Fruit fly (Drosophila melanogaster) whole organism, embryonic: ENCODE measurements around the gene Mco4.

Experiments used
- B-H1 ChIP-seq: fragments of 200-800 bp; sonication (Bioruptor generic); IDR thresholded peaks from 3 replicates; pipeline ENCODE4 v1.3.6; 2022; ENCODE audit warnings: missing biosample characterization, missing genetic modification characterization
- CG10267 ChIP-seq: fragments of 200-800 bp; sonication (Bioruptor generic); optimal IDR thresholded peaks from 2 replicates; lab custom pipeline; 2018; ENCODE audit warnings: missing biosample characterization, mild to moderate bottlenecking, missing genetic modification characterization, moderate library complexity
- CG10543 ChIP-seq: fragments of 200-800 bp; sonication (Bioruptor generic); optimal IDR thresholded peaks from 3 replicates; lab custom pipeline; 2017; ENCODE audit warnings: missing biosample characterization, mild to moderate bottlenecking, missing genetic modification characterization, moderate library complexity
- CG10654 ChIP-seq: fragments of 200-800 bp; sonication (Bioruptor generic); optimal IDR thresholded peaks from 2 replicates; lab custom pipeline; 2016; ENCODE audit warnings: missing biosample characterization, missing genetic modification characterization
- CG10979 ChIP-seq: fragments of 200-800 bp; sonication (Bioruptor generic); optimal IDR thresholded peaks from 2 replicates; lab custom pipeline; 2018; ENCODE audit warnings: missing biosample characterization, mild to moderate bottlenecking, missing genetic modification characterization, moderate library complexity
- CG12071 ChIP-seq: fragments of 200-800 bp; sonication (Bioruptor generic); optimal IDR thresholded peaks from 3 replicates; lab custom pipeline; 2018; ENCODE audit warnings: missing biosample characterization, mild to moderate bottlenecking, missing genetic modification characterization
- CG12659 ChIP-seq: fragments of 200-800 bp; sonication (Bioruptor generic); optimal IDR thresholded peaks from 3 replicates; lab custom pipeline; 2017; ENCODE audit warnings: mild to moderate bottlenecking, missing biosample characterization, missing genetic modification reagents, missing genetic modification characterization
- CG12769 ChIP-seq: fragments of 200-800 bp; sonication (Bioruptor generic); optimal IDR thresholded peaks from 2 replicates; lab custom pipeline; 2019; ENCODE audit warnings: missing biosample characterization, mild to moderate bottlenecking, missing genetic modification characterization, moderate library complexity
- CG13287 ChIP-seq: fragments of 200-800 bp; sonication (Bioruptor generic); IDR thresholded peaks from 2 replicates; pipeline ENCODE4 v1.3.6; 2022; ENCODE audit warnings: missing biosample characterization, missing genetic modification characterization; ENCODE audit not compliant: partially characterized antibody
- CG14667 ChIP-seq: fragments of 200-800 bp; sonication (Bioruptor generic); IDR thresholded peaks from 2 replicates; pipeline ENCODE4 v1.3.6; 2022; ENCODE audit warnings: missing biosample characterization, missing genetic modification characterization
- CG15479 ChIP-seq: fragments of 200-800 bp; sonication (Bioruptor generic); optimal IDR thresholded peaks from 3 replicates; lab custom pipeline; 2019; ENCODE audit warnings: missing biosample characterization, mild to moderate bottlenecking, missing genetic modification characterization, moderate library complexity
- CG16863 ChIP-seq: fragments of 200-800 bp; sonication (Bioruptor generic); optimal IDR thresholded peaks from 3 replicates; lab custom pipeline; 2016; ENCODE audit warnings: missing biosample characterization, missing genetic modification characterization
- CG17361 ChIP-seq: fragments of 200-800 bp; sonication (Bioruptor generic); IDR thresholded peaks from 3 replicates; pipeline ENCODE4 v1.3.6; 2022; ENCODE audit warnings: missing biosample characterization, missing genetic modification characterization
- CG17612 ChIP-seq: fragments of 200-800 bp; sonication (Bioruptor generic); IDR thresholded peaks from 2 replicates; pipeline ENCODE4 v1.3.6; 2022; ENCODE audit warnings: missing biosample characterization, missing genetic modification characterization
- CG17829 ChIP-seq: fragments of 200-800 bp; optimal IDR thresholded peaks from 2 replicates; lab custom pipeline; 2019; ENCODE audit warnings: missing biosample characterization, mild to moderate bottlenecking, missing genetic modification characterization, moderate library complexity
- CG2116 ChIP-seq: fragments of 200-800 bp; sonication (Bioruptor generic); optimal IDR thresholded peaks from 3 replicates; lab custom pipeline; 2018; ENCODE audit warnings: missing biosample characterization, mild to moderate bottlenecking, missing genetic modification characterization
- CG2120 ChIP-seq: fragments of 200-800 bp; sonication (Bioruptor generic); optimal IDR thresholded peaks from 3 replicates; lab custom pipeline; 2016; ENCODE audit warnings: missing biosample characterization, missing genetic modification characterization
- CG4424 ChIP-seq: fragments of 200-800 bp; sonication (Bioruptor generic); optimal IDR thresholded peaks from 3 replicates; lab custom pipeline; 2016; ENCODE audit warnings: missing biosample characterization, missing genetic modification characterization
- CG4854 ChIP-seq: fragments of 200-800 bp; sonication (Bioruptor generic); optimal IDR thresholded peaks from 2 replicates; lab custom pipeline; 2016; ENCODE audit warnings: missing biosample characterization, missing genetic modification characterization, inconsistent platforms
- CG6813 ChIP-seq: fragments of 200-800 bp; sonication (Bioruptor generic); optimal IDR thresholded peaks from 2 replicates; lab custom pipeline; 2017; ENCODE audit warnings: missing biosample characterization, missing genetic modification characterization, mild to moderate bottlenecking, moderate library complexity, missing genetic modification reagents
- CG7556 ChIP-seq: fragments of 200-800 bp; sonication (Bioruptor generic); optimal IDR thresholded peaks from 2 replicates; lab custom pipeline; 2017; ENCODE audit warnings: missing biosample characterization, mild to moderate bottlenecking, missing genetic modification characterization
- CG8478 ChIP-seq: fragments of >200 bp; optimal IDR thresholded peaks from 2 replicates; lab custom pipeline; 2018
- Doc2 ChIP-seq: fragments of 200-800 bp; sonication (Bioruptor generic); IDR thresholded peaks from 2 replicates; pipeline ENCODE4 v1.3.6; 2022; ENCODE audit warnings: missing biosample characterization, missing genetic modification characterization
- H2.0 ChIP-seq: fragments of 200-800 bp; sonication (Bioruptor generic); IDR thresholded peaks from 2 replicates; pipeline ENCODE4 v1.3.6; 2022; ENCODE audit warnings: missing biosample characterization, missing genetic modification characterization
- Mes4 ChIP-seq: fragments of 200-800 bp; sonication (Bioruptor generic); optimal IDR thresholded peaks from 2 replicates; lab custom pipeline; 2016; ENCODE audit warnings: missing biosample characterization, missing genetic modification characterization
- Nf-YA ChIP-seq: fragments of 200-800 bp; sonication (Bioruptor generic); IDR thresholded peaks from 2 replicates; pipeline ENCODE4 v1.3.6; 2022; ENCODE audit warnings: missing biosample characterization, missing genetic modification characterization
- PHDP ChIP-seq: fragments of 200-800 bp; sonication (Bioruptor generic); optimal IDR thresholded peaks from 3 replicates; lab custom pipeline; 2018; ENCODE audit warnings: missing biosample characterization, mild to moderate bottlenecking, missing genetic modification characterization, moderate library complexity
- Side ChIP-seq: fragments of 200-800 bp; sonication (Bioruptor generic); optimal IDR thresholded peaks from 2 replicates; lab custom pipeline; 2016; ENCODE audit warnings: missing biosample characterization, missing genetic modification characterization
- Six4 ChIP-seq: fragments of 200-800 bp; sonication (Bioruptor generic); optimal IDR thresholded peaks from 2 replicates; lab custom pipeline; 2016; ENCODE audit warnings: missing biosample characterization, missing genetic modification characterization
- Sry-δ ChIP-seq: fragments of 200-800 bp; sonication (Bioruptor generic); optimal IDR thresholded peaks from 2 replicates; lab custom pipeline; 2016; ENCODE audit warnings: missing biosample characterization, missing genetic modification characterization
- TFAM ChIP-seq: fragments of 200-800 bp; sonication (Bioruptor generic); optimal IDR thresholded peaks from 2 replicates; lab custom pipeline; 2017; ENCODE audit warnings: missing biosample characterization, missing genetic modification characterization, inconsistent platforms
- Xbp1 ChIP-seq: fragments of 200-800 bp; sonication (Bioruptor generic); optimal IDR thresholded peaks from 3 replicates; lab custom pipeline; 2016; ENCODE audit warnings: missing biosample characterization, mild to moderate bottlenecking, missing genetic modification characterization
- amos ChIP-seq: fragments of 200-800 bp; sonication (Bioruptor generic); IDR thresholded peaks from 2 replicates; pipeline ENCODE4 v1.3.6; 2022; ENCODE audit warnings: missing biosample characterization, missing genetic modification characterization; ENCODE audit not compliant: partially characterized antibody
- bowl ChIP-seq: fragments of 200-800 bp; sonication (Bioruptor generic); IDR thresholded peaks from 2 replicates; pipeline ENCODE4 v1.3.6; 2022; ENCODE audit warnings: missing biosample characterization, missing genetic modification characterization
- br ChIP-seq: fragments of >200 bp; optimal IDR thresholded peaks from 2 replicates; lab custom pipeline; 2017
- chif ChIP-seq, 2 experiments: fragments of 200-800 bp; sonication (Bioruptor generic); optimal IDR thresholded peaks; 3 replicates each; lab custom pipeline; 2016; ENCODE audit warnings: missing biosample characterization in 2 of 2, missing genetic modification characterization in 2 of 2
- fu2 ChIP-seq: fragments of 200-800 bp; sonication (Bioruptor generic); optimal IDR thresholded peaks from 2 replicates; lab custom pipeline; 2016; ENCODE audit warnings: missing biosample characterization, missing genetic modification characterization
- gsb ChIP-seq: fragments of 200-800 bp; sonication (Bioruptor generic); IDR thresholded peaks from 2 replicates; pipeline ENCODE4 v1.3.6; 2022; ENCODE audit warnings: missing biosample characterization, missing genetic modification characterization
- her ChIP-seq: fragments of 200-800 bp; sonication (Bioruptor generic); optimal IDR thresholded peaks from 2 replicates; lab custom pipeline; 2016; ENCODE audit warnings: missing biosample characterization, missing genetic modification characterization
- hkb ChIP-seq, 2 experiments: fragments of 200-800 bp in 1 of 2; fragments of >200 bp in 1 of 2; sonication (Bioruptor generic) in 1 of 2; IDR thresholded peaks in 1 of 2; optimal IDR thresholded peaks in 1 of 2; 2 replicates each; pipeline versions ENCODE4 v1.3.6 to Lab custom; 2017 to 2022; ENCODE audit warnings: missing biosample characterization in 1 of 2, missing genetic modification characterization in 1 of 2
- insv ChIP-seq, 2 experiments: fragments of 200-800 bp; sonication (Bioruptor generic); optimal IDR thresholded peaks; 3 replicates each; lab custom pipeline; 2016 to 2018; ENCODE audit warnings: missing biosample characterization in 2 of 2, missing genetic modification characterization in 2 of 2
- jigr1 ChIP-seq: fragments of 200-800 bp; sonication (Bioruptor generic); IDR thresholded peaks from 3 replicates; pipeline ENCODE4 v1.3.6; 2022; ENCODE audit warnings: missing biosample characterization, missing genetic modification characterization
- jing ChIP-seq: fragments of 200-800 bp; sonication (Bioruptor generic); optimal IDR thresholded peaks from 2 replicates; lab custom pipeline; 2018; ENCODE audit warnings: missing biosample characterization, mild to moderate bottlenecking, missing genetic modification characterization
- jumu ChIP-seq: fragments of 200-800 bp; sonication (Bioruptor generic); optimal IDR thresholded peaks from 3 replicates; lab custom pipeline; 2016; ENCODE audit warnings: missing biosample characterization, missing genetic modification characterization
- ranshi ChIP-seq: fragments of 200-800 bp; sonication (Bioruptor generic); IDR thresholded peaks from 2 replicates; pipeline ENCODE4 v1.3.6; 2022; ENCODE audit warnings: missing biosample characterization, missing genetic modification characterization
- sim ChIP-seq: fragments of 200-800 bp; sonication (Bioruptor generic); IDR thresholded peaks from 2 replicates; pipeline ENCODE4 v1.3.6; 2022; ENCODE audit warnings: missing biosample characterization, missing genetic modification characterization
- sima ChIP-seq: fragments of 200-800 bp; sonication (Bioruptor generic); optimal IDR thresholded peaks from 2 replicates; lab custom pipeline; 2016; ENCODE audit warnings: missing biosample characterization, missing genetic modification characterization
- tio ChIP-seq: fragments of 200-800 bp; sonication (Bioruptor generic); optimal IDR thresholded peaks from 2 replicates; lab custom pipeline; 2017; ENCODE audit warnings: missing biosample characterization, missing genetic modification characterization, inconsistent platforms
- tll ChIP-seq, 2 experiments: fragments of 200-800 bp in 1 of 2; fragments of >200 bp in 1 of 2; sonication (Bioruptor generic) in 1 of 2; optimal IDR thresholded peaks; 2 replicates each; lab custom pipeline; 2017 to 2019; ENCODE audit warnings: missing biosample characterization in 2 of 2, missing genetic modification characterization in 2 of 2, mild to moderate bottlenecking in 1 of 2, moderate library complexity in 1 of 2
- tna ChIP-seq: fragments of 200-800 bp; sonication (Bioruptor generic); IDR thresholded peaks from 2 replicates; pipeline ENCODE4 v1.3.6; 2022; ENCODE audit warnings: missing biosample characterization, missing genetic modification characterization; ENCODE audit not compliant: partially characterized antibody
- zen ChIP-seq: fragments of 200-800 bp; sonication (Bioruptor generic); optimal IDR thresholded peaks from 3 replicates; lab custom pipeline; 2018; ENCODE audit warnings: missing biosample characterization, mild to moderate bottlenecking, missing genetic modification characterization, moderate library complexity
- zfh1 ChIP-seq: fragments of 200-800 bp; sonication (Bioruptor generic); IDR thresholded peaks from 3 replicates; pipeline ENCODE4 v1.3.6; 2022; ENCODE audit warnings: missing biosample characterization, missing genetic modification characterization

Mco4 gene

DNA sequence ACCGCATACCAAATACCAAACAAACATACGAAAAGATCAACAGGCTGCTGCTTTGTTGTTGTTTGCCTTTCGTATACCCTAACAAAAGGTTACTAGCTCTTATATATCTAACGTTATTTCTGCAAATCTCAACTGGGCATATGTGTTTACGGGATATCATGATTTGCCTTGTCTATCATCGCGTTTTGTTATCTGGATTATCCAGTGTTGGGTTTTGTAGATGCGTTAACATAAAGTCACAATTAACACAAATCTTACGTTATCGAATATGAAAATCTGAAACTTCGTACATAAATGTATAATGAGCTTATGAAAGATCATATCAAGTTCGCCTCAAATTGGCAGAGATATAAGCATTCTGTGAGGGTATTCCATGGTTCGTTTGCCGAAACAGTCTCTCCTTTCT is 25.7 kb downstream of the Mco4 start (continued):
- TF ChIP-seq bowl (GFP tag; lab: Robert Waterston, UW) (no peak), CG6813 (GFP tag; lab: Kevin White, UChicago) (peak; percentile 35), CG17361 (GFP tag; lab: Robert Waterston, UW) (0 out of 3 replicates have a peak, but pooled peaks have one; percentile 14), TFAM (GFP tag; lab: Kevin White, UChicago) (no peak), CG4424 (GFP tag; lab: Kevin White, UChicago) (no peak), Doc2 (GFP tag; lab: Robert Waterston, UW) (no peak), fu2 (GFP tag; lab: Kevin White, UChicago) (no peak), chif (GFP tag; optimal IDR thresholded peaks at IDR 0.05; lab: Kevin White, UChicago) (peak in 1 of 2 experiments; percentile 28), jigr1 (GFP tag; lab: Robert Waterston, UW) (no peak), CG12071 (GFP tag; lab: Kevin White, UChicago) (no peak), tna (no peak), CG2120 (GFP tag; lab: Kevin White, UChicago) (peak; percentile 13), zen (tag; lab: Kevin White, UChicago) (peak; percentile 10), CG12659 (GFP tag; lab: Kevin White, UChicago) (no peak), zfh1 (GFP tag; lab: Robert Waterston, UW) (0 out of 3 replicates have a peak, but pooled peaks have one; percentile 5), Side (GFP tag; lab: Kevin White, UChicago) (no peak), CG8478 (lab: Kevin White, UChicago) (no peak), CG17829 (tag; lab: Kevin White, UChicago) (no peak), br (lab: Kevin White, UChicago) (no peak), H2.0 (no peak), CG10267 (tag; lab: Kevin White, UChicago) (peak; percentile 38), Six4 (GFP tag; lab: Kevin White, UChicago) (no peak), CG10543 (GFP tag; lab: Kevin White, UChicago) (no peak), CG4854 (GFP tag; lab: Kevin White, UChicago) (no peak), CG10654 (GFP tag; lab: Kevin White, UChicago) (no peak), Nf-YA (GFP tag; lab: Robert Waterston, UW) (no peak), Xbp1 (peak; percentile 7), CG15479 (GFP tag; lab: Kevin White, UChicago) (peak; percentile 61), tio (GFP tag; lab: Kevin White, UChicago) (peak; percentile 28), sim (GFP tag; lab: Robert Waterston, UW) (no peak), hkb (optimal IDR thresholded peaks at IDR 0.05; lab: Kevin White, UChicago) (no peak), hkb (GFP tag; IDR thresholded peaks at IDR 0.05; lab: Robert Waterston, UW) (no peak), ranshi (GFP tag; lab: Robert Waterston, UW) (no peak), CG10979 (tag; lab: Kevin White, UChicago) (peak; percentile 51), CG7556 (GFP tag; lab: Kevin White, UChicago) (peak; percentile 31), insv (GFP tag; optimal IDR thresholded peaks at IDR 0.05; lab: Kevin White, UChicago) (no peak), tll (GFP tag; optimal IDR thresholded peaks at IDR 0.05; lab: Kevin White, UChicago) (peak; percentile 65 to 79), jumu (GFP tag; lab: Kevin White, UChicago) (peak; percentile 7), CG12769 (tag; lab: Kevin White, UChicago) (no peak), her (GFP tag; lab: Kevin White, UChicago) (no peak), amos (GFP tag; lab: Robert Waterston, UW) (no peak), gsb (GFP tag; lab: Robert Waterston, UW) (no peak), CG16863 (GFP tag; lab: Kevin White, UChicago) (peak; percentile 12), sima (no peak), CG14667 (GFP tag; lab: Robert Waterston, UW) (no peak), jing (GFP tag; lab: Kevin White, UChicago) (peak; percentile 2), CG17612 (GFP tag; lab: Robert Waterston, UW) (no peak), Sry-δ (GFP tag; lab: Kevin White, UChicago) (no peak), CG13287 (no peak), Mes4 (GFP tag; lab: Kevin White, UChicago) (peak; percentile 18), B-H1 (no peak), CG2116 (GFP tag; lab: Kevin White, UChicago) (no peak), PHDP (tag; lab: Kevin White, UChicago) (no peak)
